Fruit fly (Drosophila melanogaster): Measurements from ENCODE around the gene stwl.

- TF ChIP-seq Myc (optimal IDR thresholded peaks at IDR 0.05): no peak
- TF ChIP-seq insv (optimal IDR thresholded peaks at IDR 0.05): no peak
- no peak for TF ChIP-seq psq (optimal IDR thresholded peaks at IDR 0.05)
- no peak for TF ChIP-seq Sin3A (optimal IDR thresholded peaks at IDR 0.05)
Observed at dm6 chr3L:14422135-14422534, 12.4 kb upstream of the stwl start.
